Worm (Caenorhabditis elegans) whole organism, L3 larva: ENCODE data around the gene srh-119.

ENCODE experiments used
- ama-1 ChIP-seq: fragments of 150-350 bp; optimal IDR thresholded peaks from 2 replicates; lab custom pipeline; 2018
- nhr-76 ChIP-seq: fragments of 150-350 bp; sonication (generic microtip); optimal IDR thresholded peaks from 5 replicates; lab custom pipeline; 2014; ENCODE audit warnings: missing biosample characterization, missing genetic modification characterization
- pha-4 ChIP-seq: fragments of 150-350 bp; optimal IDR thresholded peaks from 2 replicates; lab custom pipeline; 2014; ENCODE audit warnings: missing biosample characterization, missing genetic modification reagents, missing genetic modification characterization
- pqm-1 ChIP-seq: fragments of 150-350 bp; optimal IDR thresholded peaks from 2 replicates; lab custom pipeline; 2017; ENCODE audit warnings: missing biosample characterization, missing genetic modification characterization, inconsistent platforms
- snpc-4 ChIP-seq: fragments of 150-350 bp; optimal IDR thresholded peaks from 2 replicates; lab custom pipeline; 2014; ENCODE audit warnings: missing biosample characterization, missing genetic modification characterization

DNA sequence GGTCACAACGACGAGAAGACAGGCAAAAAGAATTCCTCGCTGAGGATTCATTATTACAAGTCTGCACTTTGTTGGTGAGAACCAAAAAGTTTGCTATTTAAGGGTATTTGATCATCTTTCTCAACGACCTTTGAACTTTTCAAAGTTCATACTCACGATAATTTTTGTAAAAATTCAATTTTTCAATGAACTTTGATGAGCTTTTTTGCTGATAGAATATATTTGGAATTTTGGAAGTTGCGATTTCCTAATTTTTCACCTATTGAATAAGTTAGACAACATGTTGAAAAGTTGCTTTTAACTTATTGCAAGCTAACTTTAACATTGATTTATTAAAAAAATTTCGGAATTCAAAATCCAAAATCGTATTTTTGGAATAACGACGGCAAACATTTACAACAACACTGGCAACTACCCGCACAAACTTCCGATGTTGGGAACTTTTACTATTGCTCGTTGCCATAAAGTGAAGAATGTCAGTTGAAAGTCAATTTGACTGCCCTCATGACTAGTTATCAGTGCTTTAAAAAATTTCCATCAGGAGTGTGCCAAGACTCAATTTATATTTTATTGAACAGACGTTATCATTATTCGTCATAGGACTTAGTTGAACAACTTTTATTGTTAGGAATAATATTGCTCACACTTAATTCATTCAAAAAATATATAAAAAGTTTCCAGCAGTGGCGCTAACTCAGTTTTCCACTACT, 50.5 kb downstream of the srh-119 start, which contains the start of the genes F49H6.8 and F49H6.5:
- TF ChIP-seq pha-4 (tag; lab: Kevin White, UChicago) (no peak), nhr-76 (no peak), snpc-4 (tag; lab: Kevin White, UChicago) (no peak), ama-1 (lab: Kevin White, UChicago) (no peak), pqm-1 (no peak)
